Fruit fly (Drosophila melanogaster): ENCODE data around the gene CG15422.

CG15422 gene

dm6 chr2L:4028026-4028425 is 23.2 kb downstream of the CG15422 start:
- TF ChIP-seq achi (GFP tag; optimal IDR thresholded peaks at IDR 0.05) (peak; percentile 50), CG11762 (GFP tag; optimal IDR thresholded peaks at IDR 0.05; ENCODE audit: insufficient read depth) (no peak), Eip78C (GFP tag) (peak; percentile 84), CG7368 (GFP tag; optimal IDR thresholded peaks at IDR 0.05) (no peak), CG3032 (tag; optimal IDR thresholded peaks at IDR 0.05) (peak; percentile 36), Smox (GFP tag; optimal IDR thresholded peaks at IDR 0.05) (peak; percentile 9), Sox102F (GFP tag; optimal IDR thresholded peaks at IDR 0.05) (peak; percentile 41), lz (GFP tag; optimal IDR thresholded peaks at IDR 0.05) (peak; percentile 46), topi (GFP tag; optimal IDR thresholded peaks at IDR 0.05) (peak; percentile 5), OdsH (GFP tag; optimal IDR thresholded peaks at IDR 0.05) (peak; percentile 18), Lpt (GFP tag; optimal IDR thresholded peaks at IDR 0.05) (no peak), svp (GFP tag) (peak; percentile 60), fd59A (GFP tag; optimal IDR thresholded peaks at IDR 0.05) (peak; percentile 34), CG11902 (GFP tag; optimal IDR thresholded peaks at IDR 0.05) (no peak), CG3919 (GFP tag; optimal IDR thresholded peaks at IDR 0.05) (peak; percentile 56), Eip93F (GFP tag; optimal IDR thresholded peaks at IDR 0.05) (no peak), CG9139 (GFP tag; optimal IDR thresholded peaks at IDR 0.05) (no peak), acj6 (GFP tag; optimal IDR thresholded peaks at IDR 0.05) (peak; percentile 34), dsx (GFP tag; optimal IDR thresholded peaks at IDR 0.05; ENCODE audit: poor library complexity, severe bottlenecking) (peak; percentile 30), CG15336 (GFP tag; IDR thresholded peaks at IDR 0.05) (peak; percentile 69), CG1621 (tag; optimal IDR thresholded peaks at IDR 0.05) (peak; percentile 50), fkh (GFP tag; optimal IDR thresholded peaks at IDR 0.05) (no peak), Hr39 (GFP tag; optimal IDR thresholded peaks at IDR 0.05) (peak; percentile 6), CG10669 (GFP tag; optimal IDR thresholded peaks at IDR 0.05) (peak; percentile 49), Eip75B (GFP tag; optimal IDR thresholded peaks at IDR 0.05) (peak; percentile 72), Hr38 (GFP tag; optimal IDR thresholded peaks at IDR 0.05) (no peak), cyc (GFP tag; optimal IDR thresholded peaks at IDR 0.05) (no peak), CG6792 (GFP tag; optimal IDR thresholded peaks at IDR 0.05) (no peak), esn (GFP tag; optimal IDR thresholded peaks at IDR 0.05) (peak; percentile 35), CG8119 (GFP tag; IDR thresholded peaks at IDR 0.05) (peak; percentile 61; the same call in 2 of the 3 replicates), Ets21C (GFP tag; optimal IDR thresholded peaks at IDR 0.05) (no peak), CG6854 (GFP tag; optimal IDR thresholded peaks at IDR 0.05) (no peak), CG6163 (GFP tag; IDR thresholded peaks at IDR 0.05) (peak; percentile 78), Sox15 (GFP tag; optimal IDR thresholded peaks at IDR 0.05) (no peak), CG34406 (GFP tag; optimal IDR thresholded peaks at IDR 0.05) (peak; percentile 11), spab (GFP tag; optimal IDR thresholded peaks at IDR 0.05) (peak; percentile 30), Sox14 (GFP tag; optimal IDR thresholded peaks at IDR 0.05) (peak; percentile 75), vri (GFP tag; optimal IDR thresholded peaks at IDR 0.05) (no peak), Hr4 (GFP tag; optimal IDR thresholded peaks at IDR 0.05) (no peak), eg (GFP tag; IDR thresholded peaks at IDR 0.05) (peak; percentile 43; the same call in 1 of the 3 replicates), CG32006 (GFP tag; optimal IDR thresholded peaks at IDR 0.05) (peak; percentile 28), CG31627 (GFP tag; optimal IDR thresholded peaks at IDR 0.05) (no peak), CG16779 (tag; optimal IDR thresholded peaks at IDR 0.05) (peak; percentile 47), fd85E (GFP tag; optimal IDR thresholded peaks at IDR 0.05) (no peak), Gug (GFP tag; IDR thresholded peaks at IDR 0.05) (peak; percentile 52), CG4318 (GFP tag; optimal IDR thresholded peaks at IDR 0.05) (no peak), CG8319 (GFP tag; optimal IDR thresholded peaks at IDR 0.05) (no peak), pdm3 (GFP tag; optimal IDR thresholded peaks at IDR 0.05) (no peak), ss (GFP tag; optimal IDR thresholded peaks at IDR 0.05) (no peak), net (GFP tag; optimal IDR thresholded peaks at IDR 0.05) (no peak), CG10631 (GFP tag; optimal IDR thresholded peaks at IDR 0.05) (peak; percentile 71), CG6276 (GFP tag; optimal IDR thresholded peaks at IDR 0.05) (no peak), CG8632 (GFP tag; optimal IDR thresholded peaks at IDR 0.05) (no peak)

Data from whole organism, prepupa.